Worm (Caenorhabditis elegans) whole organism, midembryonic: Measurements from ENCODE around the gene pgp-6.

ENCODE experiments used
- flt-1 ChIP-seq: fragments of 200-800 bp; sonication (Bioruptor generic); IDR thresholded peaks from 2 replicates; pipeline ENCODE4 v1.3.6; 2022; ENCODE audit warnings: missing genetic modification characterization, missing compliant biosample characterization
- klf-2 ChIP-seq: fragments of 200-800 bp; sonication (Bioruptor generic); conservative IDR thresholded peaks from 2 replicates; pipeline ENCODE4 v1.3.6; 2022; ENCODE audit warnings: missing genetic modification reagents, missing genetic modification characterization, missing compliant biosample characterization
- ztf-23 ChIP-seq: fragments of 200-800 bp; sonication (Bioruptor generic); IDR thresholded peaks from 2 replicates; pipeline ENCODE4 v1.3.6; 2022; ENCODE audit warnings: missing genetic modification reagents, missing genetic modification characterization, missing compliant biosample characterization

DNA sequence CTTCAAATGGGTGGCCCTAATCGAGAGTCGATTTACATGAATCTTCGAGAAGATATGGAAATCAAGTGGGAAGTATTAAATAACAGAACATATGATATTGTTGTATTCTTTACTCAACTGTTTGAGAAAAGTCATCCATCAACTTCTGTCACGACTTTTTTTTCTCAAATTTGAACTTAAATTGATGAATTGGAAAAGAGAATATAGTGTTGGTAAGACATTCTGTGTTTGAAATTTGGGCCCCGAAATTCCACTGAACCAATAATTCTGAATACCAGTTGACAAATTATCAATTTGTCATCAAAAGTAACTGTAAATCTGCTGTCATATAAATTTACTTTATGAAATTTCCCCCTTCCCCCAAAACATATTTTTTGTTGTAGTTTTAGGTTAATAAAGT is 30.3 kb downstream of the pgp-6 start:
- no peak for TF ChIP-seq ztf-23 (GFP tag; lab: Robert Waterston, UW)
- TF ChIP-seq flt-1 (GFP tag; lab: Robert Waterston, UW), result no peak
- TF ChIP-seq klf-2, result no peak
